Worm (Caenorhabditis elegans): ENCODE measurements around the gene F07C3.16.

F07C3.16 gene

DNA sequence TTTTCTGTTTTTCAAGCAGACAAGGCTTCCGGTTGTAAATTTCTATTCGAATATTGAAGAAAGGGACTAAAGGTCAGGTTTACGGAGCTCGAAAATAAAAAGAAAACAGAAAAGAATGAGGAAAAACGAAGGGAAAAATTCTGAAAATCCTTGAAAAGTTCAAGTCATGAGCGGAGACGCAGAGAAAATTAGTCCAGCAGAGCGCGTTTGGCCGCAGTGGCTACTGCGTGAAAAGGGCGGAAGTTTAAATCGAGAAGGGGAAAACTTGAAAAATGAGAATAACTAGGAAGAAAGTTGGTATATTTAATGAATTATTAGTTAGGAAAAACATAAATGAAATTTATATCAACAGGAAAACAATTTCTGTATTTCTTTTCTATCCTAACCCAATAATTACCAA lies 36.9 kb downstream of the F07C3.16 start:
- no peak for TF ChIP-seq unc-62 (GFP tag; optimal IDR thresholded peaks at IDR 0.05)

DNA sequence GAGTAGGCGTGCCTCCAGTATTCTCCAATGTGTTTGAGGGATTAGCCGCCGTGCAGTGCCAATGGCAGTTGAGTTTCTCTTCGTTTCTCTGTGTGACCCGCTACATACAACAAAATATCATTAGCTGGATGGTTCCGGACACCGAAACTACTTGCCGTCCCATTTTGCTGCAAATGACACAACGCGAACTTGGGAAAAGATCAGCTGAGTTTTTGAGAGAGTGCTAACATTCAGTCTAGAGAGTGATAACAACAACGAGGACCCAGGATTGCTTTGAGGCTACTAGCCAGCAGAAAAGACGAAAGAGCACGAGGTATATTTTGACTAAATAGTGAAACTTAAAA lies 38.0 kb downstream of the F07C3.16 start:
- TF ChIP-seq unc-62 (GFP tag; optimal IDR thresholded peaks at IDR 0.05) = no peak

DNA sequence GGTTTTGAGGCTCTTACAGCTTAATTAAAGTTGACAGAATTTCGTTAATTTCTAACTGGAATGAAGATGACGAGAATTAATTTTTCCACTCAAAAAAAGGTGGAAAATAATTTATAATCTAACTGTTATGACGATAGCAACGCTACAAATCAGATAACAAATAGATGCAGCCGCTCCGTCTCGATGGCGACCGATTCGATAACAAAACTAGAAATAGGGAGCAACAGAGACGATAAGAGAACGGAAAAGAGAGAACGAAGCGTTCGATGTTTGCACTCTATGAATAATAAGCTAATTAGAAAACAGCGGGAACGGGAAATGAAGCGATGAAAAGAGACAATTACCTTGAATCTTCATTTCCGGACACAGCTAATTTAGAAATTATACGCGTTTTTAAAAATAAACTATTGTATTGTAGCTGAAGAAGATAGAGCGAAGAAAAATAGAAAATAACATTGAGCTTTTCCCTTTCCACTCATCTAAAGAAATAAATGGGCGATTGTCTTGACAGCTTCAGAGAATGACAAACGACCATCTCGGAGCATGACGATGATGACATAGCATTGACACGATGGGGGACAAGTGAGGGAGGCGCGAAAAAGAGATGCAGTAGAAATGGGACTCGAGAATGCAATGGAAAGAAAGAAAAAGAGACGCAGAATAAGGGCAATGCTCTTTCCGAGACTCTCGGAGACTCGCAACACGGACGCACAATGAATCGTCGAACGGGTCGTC lies 38.5 kb downstream of the F07C3.16 start:
- TF ChIP-seq unc-62 (GFP tag; optimal IDR thresholded peaks at IDR 0.05) = no peak

DNA sequence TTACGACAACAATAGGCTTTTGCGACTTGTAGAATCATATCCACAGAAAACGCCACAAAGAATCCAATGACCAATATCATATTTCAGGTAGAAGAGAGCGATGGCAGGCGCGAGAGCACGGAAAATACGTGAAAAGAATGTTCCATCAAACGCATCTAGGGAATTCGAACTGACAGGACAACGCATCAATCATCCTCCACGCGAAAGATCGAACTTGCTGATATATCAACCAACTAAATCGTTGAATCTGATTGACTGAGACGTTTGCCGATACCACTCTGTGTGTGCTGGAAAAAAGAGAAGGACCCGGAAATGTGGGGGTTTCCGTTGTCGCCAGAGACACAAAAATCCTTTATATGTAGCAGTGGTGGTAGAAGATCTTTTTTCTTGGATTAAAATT lies 39.2 kb downstream of the F07C3.16 start:
- no peak for TF ChIP-seq unc-62 (GFP tag; optimal IDR thresholded peaks at IDR 0.05)

- TF ChIP-seq unc-62 (GFP tag; optimal IDR thresholded peaks at IDR 0.05) = no peak
These were observed 40.2 kb downstream of the F07C3.16 start, which contains the start of gene pacs-1 for ce11 chrV:9217158-9217557. Gene pacs-1 (minus strand): TSS chrV:9217258.

ce11 chrV:9213554-9213953 lies 43.8 kb downstream of the F07C3.16 start, which contains the start of gene mdt-27:
Gene mdt-27 (minus strand): TSS chrV:9213654.
- TF ChIP-seq unc-62 (GFP tag; optimal IDR thresholded peaks at IDR 0.05) = no peak

- TF ChIP-seq unc-62 (GFP tag; optimal IDR thresholded peaks at IDR 0.05) = no peak
These were observed 44.9 kb downstream of the F07C3.16 start for ce11 chrV:9212499-9212898.

DNA sequence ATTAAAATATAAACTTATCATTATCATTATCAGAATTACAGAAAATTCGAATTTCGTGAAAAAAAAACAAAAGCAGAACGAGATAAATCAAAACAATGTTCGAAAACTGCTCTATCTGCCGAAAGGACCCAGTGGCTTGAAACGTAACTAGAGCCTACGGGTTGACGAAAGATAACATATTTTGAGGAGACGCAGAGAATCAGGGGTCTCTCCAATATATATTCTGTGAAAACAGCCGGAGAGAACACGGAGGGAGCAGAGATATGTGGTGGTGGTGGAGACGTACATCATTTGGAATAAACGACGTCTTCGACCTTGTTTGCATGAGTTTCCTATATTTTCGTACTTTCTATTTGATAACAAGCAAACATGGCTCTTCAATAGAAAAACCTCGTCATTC lies 48.5 kb downstream of the F07C3.16 start:
- TF ChIP-seq unc-62 (GFP tag; optimal IDR thresholded peaks at IDR 0.05) = no peak

- TF ChIP-seq unc-62 (GFP tag; optimal IDR thresholded peaks at IDR 0.05) = no peak
These were observed 50.0 kb downstream of the F07C3.16 start, which contains the start of gene inx-10 for ce11 chrV:9207377-9207776. Gene inx-10 (minus strand): TSS chrV:9207477.
